Fruit fly (Drosophila melanogaster): Measurements from ENCODE around the gene CG34279.

DNA sequence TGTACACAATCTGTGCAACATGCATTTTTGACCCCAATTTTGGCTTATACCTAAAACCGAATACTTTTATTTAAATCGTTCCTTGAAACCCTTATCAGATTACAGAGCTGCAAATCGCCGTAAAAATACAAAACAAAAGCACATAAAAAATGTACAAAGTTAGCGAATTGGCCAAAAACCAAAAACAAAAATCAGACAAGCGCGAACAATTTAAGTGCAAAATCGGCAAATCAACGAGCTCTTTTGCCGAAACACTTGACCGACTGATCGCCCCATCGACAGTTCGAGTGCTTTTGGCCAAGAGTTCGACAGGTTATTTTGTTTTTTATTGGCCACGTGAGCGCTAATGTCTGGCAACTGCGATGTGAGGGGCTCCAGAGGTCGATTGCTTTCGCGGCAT, 21.2 kb downstream of the CG34279 start:
- TF ChIP-seq pan (optimal IDR thresholded peaks at IDR 0.05) (no peak), psq (optimal IDR thresholded peaks at IDR 0.05) (no peak)
